Fruit fly (Drosophila melanogaster): Measurements from ENCODE around the gene elg1.

Gene elg1

DNA sequence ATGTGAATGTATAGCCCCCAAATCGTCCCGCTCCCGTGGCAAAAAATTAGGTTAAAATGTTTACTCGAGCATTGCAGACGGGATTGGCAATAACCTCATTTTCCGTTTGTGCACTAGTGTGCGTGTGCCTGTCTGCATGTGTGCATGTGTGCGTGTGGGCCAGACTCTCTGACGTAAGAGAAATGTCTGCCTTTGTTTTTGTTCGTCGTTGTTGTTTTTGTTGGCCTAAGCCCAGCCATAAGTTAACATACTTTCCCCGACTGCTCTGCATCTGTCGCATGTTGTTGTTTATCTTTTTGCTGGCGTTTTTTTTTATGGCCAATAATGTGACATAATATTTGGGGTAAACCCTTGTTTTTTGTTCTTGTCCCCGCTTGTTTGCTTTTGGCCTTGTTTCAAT is 13.5 kb downstream of the elg1 start (continued):
- TF ChIP-seq Ptx1 (GFP tag; IDR thresholded peaks at IDR 0.05), result no peak
- no peak for TF ChIP-seq Fer3 (tag; optimal IDR thresholded peaks at IDR 0.05)
- no peak for TF ChIP-seq CG9932 (GFP tag; IDR thresholded peaks at IDR 0.05)
- no peak for TF ChIP-seq ci (GFP tag; IDR thresholded peaks at IDR 0.05)

DNA sequence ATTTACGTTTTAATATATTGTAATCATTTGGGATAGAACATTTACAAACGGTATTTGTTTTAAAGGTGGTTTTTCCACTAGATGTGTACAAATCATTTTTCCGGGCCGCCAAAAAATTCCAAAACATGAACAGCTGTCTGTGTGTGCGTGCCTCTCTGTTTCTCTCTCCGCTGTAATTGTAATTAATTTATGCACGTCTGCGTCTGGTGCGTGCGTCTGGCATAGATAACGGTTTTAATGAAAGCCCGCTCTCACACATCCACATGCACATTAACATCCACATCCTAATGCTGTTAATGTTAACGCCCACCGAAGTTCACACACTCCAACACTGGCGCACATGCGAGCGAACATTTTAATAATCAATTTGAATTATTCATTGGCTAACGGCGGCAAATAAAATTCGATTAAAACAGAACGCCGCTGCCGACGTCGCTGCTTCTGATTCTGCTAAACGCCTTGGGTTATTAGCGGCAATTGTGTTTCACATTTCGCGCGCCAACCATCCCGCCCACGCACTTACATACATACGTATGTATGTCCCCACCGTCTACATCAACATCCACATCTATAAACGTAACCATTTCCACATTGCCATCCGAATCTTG is 14.2 kb downstream of the elg1 start:
- TF ChIP-seq Med (GFP tag) (peak; percentile 69), exex (tag; optimal IDR thresholded peaks at IDR 0.05) (peak; percentile 60), CG3163 (GFP tag; optimal IDR thresholded peaks at IDR 0.05) (no peak), CG3065 (GFP tag; optimal IDR thresholded peaks at IDR 0.05) (no peak), vfl (GFP tag; optimal IDR thresholded peaks at IDR 0.05) (no peak), CG2202 (tag; optimal IDR thresholded peaks at IDR 0.05) (no peak), Adf1 (GFP tag; IDR thresholded peaks at IDR 0.05) (peak; percentile 82), seq (GFP tag; IDR thresholded peaks at IDR 0.05) (0 out of 2 replicates have a peak, but pooled peaks have one; percentile 9), chinmo (GFP tag; IDR thresholded peaks at IDR 0.05; ENCODE audit: partially characterized antibody) (peak; percentile 84; the same call in 2 of the 4 replicates), sr (GFP tag; IDR thresholded peaks at IDR 0.05) (peak; percentile 79), CG6689 (GFP tag; IDR thresholded peaks at IDR 0.05) (0 out of 2 replicates have a peak, but pooled peaks have one; percentile 7), mirr (GFP tag; optimal IDR thresholded peaks at IDR 0.05) (peak; percentile 1), cg (GFP tag; optimal IDR thresholded peaks at IDR 0.05) (peak; percentile 40), vvl (GFP tag; IDR thresholded peaks at IDR 0.05) (peak; percentile 71)

DNA sequence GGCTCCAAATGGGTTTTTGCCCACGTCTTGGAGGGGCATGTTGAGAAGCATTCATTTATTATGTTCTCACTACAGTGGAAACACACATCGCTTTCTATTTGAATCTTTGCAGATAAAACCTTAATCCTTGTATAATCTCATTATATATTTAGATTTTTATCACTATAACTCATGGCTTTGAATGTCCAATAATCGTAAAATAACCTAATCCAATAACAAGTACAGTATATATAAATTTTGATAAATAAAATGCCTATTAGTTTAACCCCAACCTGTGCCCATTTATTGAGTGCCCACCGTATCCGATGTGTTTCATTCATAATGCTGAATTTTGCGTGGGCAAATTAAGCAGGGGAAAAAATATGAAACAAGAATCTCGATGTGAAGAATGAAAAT is 14.7 kb downstream of the elg1 start:
- TF ChIP-seq sisA (GFP tag; IDR thresholded peaks at IDR 0.05) (no peak), run (tag; optimal IDR thresholded peaks at IDR 0.05) (no peak), crp (GFP tag; optimal IDR thresholded peaks at IDR 0.05) (no peak), CG8359 (GFP tag; optimal IDR thresholded peaks at IDR 0.05; ENCODE audit: borderline replicate concordance) (no peak), Chrac-16 (GFP tag; optimal IDR thresholded peaks at IDR 0.05) (no peak), wdn (GFP tag; IDR thresholded peaks at IDR 0.05) (no peak), toy (GFP tag; IDR thresholded peaks at IDR 0.05) (no peak), ase (GFP tag; IDR thresholded peaks at IDR 0.05) (no peak), Six4 (GFP tag; optimal IDR thresholded peaks at IDR 0.05) (no peak), CG4707 (GFP tag; optimal IDR thresholded peaks at IDR 0.05) (no peak), dan (GFP tag; IDR thresholded peaks at IDR 0.05) (no peak), Hr3 (GFP tag; optimal IDR thresholded peaks at IDR 0.05) (no peak), CG13123 (GFP tag; optimal IDR thresholded peaks at IDR 0.05) (no peak), B-H2 (GFP tag; optimal IDR thresholded peaks at IDR 0.05) (peak; percentile 19), CG12744 (GFP tag; optimal IDR thresholded peaks at IDR 0.05) (no peak), sob (GFP tag; IDR thresholded peaks at IDR 0.05) (peak; percentile 55), CG18764 (GFP tag; optimal IDR thresholded peaks at IDR 0.05) (no peak), CG8281 (tag; optimal IDR thresholded peaks at IDR 0.05) (peak; percentile 18), Camta (GFP tag; optimal IDR thresholded peaks at IDR 0.05) (no peak), prd (optimal IDR thresholded peaks at IDR 0.05) (no peak), prd (GFP tag; IDR thresholded peaks at IDR 0.05) (no peak), HmgD (GFP tag; optimal IDR thresholded peaks at IDR 0.05) (no peak), hb (GFP tag; IDR thresholded peaks at IDR 0.05; ENCODE audit: partially characterized antibody) (no peak), CG2712 (tag; optimal IDR thresholded peaks at IDR 0.05) (peak; percentile 43), Trl (optimal IDR thresholded peaks at IDR 0.05) (no peak), Trl (GFP tag; optimal IDR thresholded peaks at IDR 0.05) (no peak), scrt (GFP tag; optimal IDR thresholded peaks at IDR 0.05) (no peak), zen (tag; optimal IDR thresholded peaks at IDR 0.05) (no peak), slou (GFP tag; optimal IDR thresholded peaks at IDR 0.05) (no peak), CG16863 (GFP tag; optimal IDR thresholded peaks at IDR 0.05) (no peak), cad (GFP tag; optimal IDR thresholded peaks at IDR 0.05) (no peak), Mad (GFP tag; optimal IDR thresholded peaks at IDR 0.05) (no peak)
